Fruit fly (Drosophila melanogaster) S2 (cell line): ENCODE measurements around the gene CG14332.

Experiments
- CG8478 ChIP-seq: fragments of >200 bp; optimal IDR thresholded peaks from 2 replicates; lab custom pipeline; 2018
- CTCF ChIP-seq, 2 experiments: fragments of >200 bp; optimal IDR thresholded peaks; 2 replicates each; lab custom pipeline; 2018

dm6 chr3R:17440628-17441027 is 18.6 kb upstream of the CG14332 start, which contains the start of gene CG14331:
- TF ChIP-seq CTCF (optimal IDR thresholded peaks at IDR 0.05; lab: Kevin White, UChicago) = no peak
- no peak for TF ChIP-seq CG8478 (lab: Kevin White, UChicago)
